Worm (Caenorhabditis elegans): ENCODE data around the gene snpc-3.4.

DNA sequence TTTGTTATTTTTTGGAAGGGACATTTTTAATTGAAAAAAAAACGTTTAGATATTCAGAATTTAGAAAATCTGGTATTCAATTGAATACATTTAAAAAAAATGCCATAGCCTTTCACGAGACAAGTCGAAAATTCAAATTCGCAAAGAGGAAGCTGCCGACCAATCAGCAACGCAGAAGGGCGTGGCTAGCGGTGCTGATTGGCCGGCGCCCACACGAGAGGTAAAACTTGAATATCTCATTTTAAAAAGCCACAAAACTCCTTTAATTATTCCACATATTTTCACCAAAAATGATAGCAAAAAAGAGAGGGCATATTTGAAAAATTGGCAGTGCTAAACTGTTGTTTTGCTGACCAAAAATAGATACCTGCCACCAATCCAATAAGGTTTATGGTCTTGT lies 45.3 kb upstream of the snpc-3.4 start:
- TF ChIP-seq ceh-43 (GFP tag; optimal IDR thresholded peaks at IDR 0.05) (no peak), ces-1 (GFP tag; optimal IDR thresholded peaks at IDR 0.05) (no peak), unc-62 (GFP tag; optimal IDR thresholded peaks at IDR 0.05) (no peak), tbx-8 (GFP tag; optimal IDR thresholded peaks at IDR 0.05) (no peak), pha-4 (tag; optimal IDR thresholded peaks at IDR 0.05) (no peak), sem-2 (GFP tag; optimal IDR thresholded peaks at IDR 0.05) (no peak), mab-5 (tag; optimal IDR thresholded peaks at IDR 0.05) (no peak), snpc-4 (tag; optimal IDR thresholded peaks at IDR 0.05) (no peak), nhr-28 (tag; optimal IDR thresholded peaks at IDR 0.05) (no peak), flh-1 (GFP tag; optimal IDR thresholded peaks at IDR 0.05) (no peak)

Measured in whole organism, mixed stage, embryonic.